Worm (Caenorhabditis elegans) whole organism, early embryonic: ENCODE data around the gene F28A12.10.

Experiments used
- B0310.2 ChIP-seq: sonication (generic microtip); optimal IDR thresholded peaks from 2 replicates; lab custom pipeline; 2016; ENCODE audit warnings: mild to moderate bottlenecking, missing genetic modification characterization, missing compliant biosample characterization
- F13C5.2 ChIP-seq: sonication (generic microtip); optimal IDR thresholded peaks from 2 replicates; lab custom pipeline; 2017; ENCODE audit warnings: mild to moderate bottlenecking, missing genetic modification characterization, inconsistent platforms, missing compliant biosample characterization
- ama-1 ChIP-seq: fragments of 150-350 bp; optimal IDR thresholded peaks from 2 replicates; lab custom pipeline; 2014
- ceh-13 ChIP-seq: fragments of 200-800 bp; sonication (Bioruptor generic); optimal IDR thresholded peaks from 2 replicates; lab custom pipeline; 2018; ENCODE audit warnings: mild to moderate bottlenecking, missing genetic modification characterization, missing compliant biosample characterization
- flt-1 ChIP-seq: fragments of 200-800 bp; sonication (Bioruptor generic); IDR thresholded peaks from 2 replicates; pipeline ENCODE4 v1.3.6; 2022; ENCODE audit warnings: missing genetic modification characterization, missing compliant biosample characterization
- hnd-1 ChIP-seq: sonication (generic microtip); optimal IDR thresholded peaks from 2 replicates; lab custom pipeline; 2016; ENCODE audit warnings: missing genetic modification characterization, missing compliant biosample characterization
- pes-1 ChIP-seq: fragments of 200-800 bp; sonication (Bioruptor generic); IDR thresholded peaks from 2 replicates; pipeline ENCODE4 v1.3.6; 2022; ENCODE audit warnings: missing genetic modification reagents, missing genetic modification characterization, missing compliant biosample characterization
- tbx-37 ChIP-seq: fragments of 200-800 bp; sonication (Bioruptor generic); conservative IDR thresholded peaks from 2 replicates; pipeline ENCODE4 v1.3.6; 2022; ENCODE audit warnings: missing genetic modification reagents, missing genetic modification characterization, missing compliant biosample characterization

ce11 chrV:8663023-8663422 lies 25.5 kb upstream of the F28A12.10 start:
- TF ChIP-seq ama-1 (no peak), pes-1 (GFP tag; lab: Robert Waterston, UW) (no peak), tbx-37 (GFP tag; lab: Robert Waterston, UW) (no peak), hnd-1 (no peak), flt-1 (no peak), F13C5.2 (no peak), B0310.2 (tag; lab: Kevin White, UChicago) (no peak), ceh-13 (GFP tag; lab: Kevin White, UChicago) (no peak)
